Worm (Caenorhabditis elegans): ENCODE data around the gene ZK742.4.
A peak's percentile ranks its signal among the peaks of the same experiment; 100 is the strongest.

Gene ZK742.4

ce11 chrV:7826362-7826761 is 14.8 kb upstream of the ZK742.4 start:
- TF ChIP-seq dsc-1 (tag; optimal IDR thresholded peaks at IDR 0.05) (peak; percentile 49), ces-1 (GFP tag; optimal IDR thresholded peaks at IDR 0.05) (no peak), rnt-1 (tag; optimal IDR thresholded peaks at IDR 0.05) (peak; percentile 54)

DNA sequence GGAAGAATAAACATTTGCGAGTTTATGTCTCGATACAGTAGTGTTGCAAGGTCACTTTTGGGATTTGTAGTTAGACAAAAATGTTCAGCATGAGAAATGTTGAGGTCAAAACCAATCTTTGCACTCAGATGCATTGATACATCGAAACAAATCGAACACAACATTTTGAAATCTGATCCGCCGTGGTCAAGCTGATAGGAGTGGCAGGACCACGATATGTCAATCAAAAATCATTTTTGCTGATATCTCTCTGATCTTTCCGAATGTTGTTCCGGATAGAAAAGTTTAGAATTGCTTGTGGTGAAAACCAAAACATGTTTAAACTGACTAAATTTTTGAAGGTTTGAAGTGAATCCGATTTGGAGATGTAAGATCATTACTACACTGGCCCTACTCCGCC is 14.2 kb upstream of the ZK742.4 start:
- TF ChIP-seq ceh-90 (tag; optimal IDR thresholded peaks at IDR 0.05) (no peak), ceh-88 (GFP tag; IDR thresholded peaks at IDR 0.05) (no peak)

- no peak for TF ChIP-seq ets-5 (GFP tag; IDR thresholded peaks at IDR 0.05)
- TF ChIP-seq pax-3 (tag; optimal IDR thresholded peaks at IDR 0.05), result no peak
- TF ChIP-seq ceh-8 (GFP tag; optimal IDR thresholded peaks at IDR 0.05), result no peak
- peak; percentile 70 for TF ChIP-seq dsc-1 (tag; optimal IDR thresholded peaks at IDR 0.05)
- TF ChIP-seq ceh-82 (tag; optimal IDR thresholded peaks at IDR 0.05), result no peak
- TF ChIP-seq unc-30 (tag; optimal IDR thresholded peaks at IDR 0.05), result no peak
- no peak for TF ChIP-seq nhr-85 (tag)
- TF ChIP-seq sup-37 (GFP tag; optimal IDR thresholded peaks at IDR 0.05), result no peak
- TF ChIP-seq isw-1 (GFP tag; IDR thresholded peaks at IDR 0.05), result no peak
- TF ChIP-seq blmp-1 (tag; optimal IDR thresholded peaks at IDR 0.05), result no peak
- TF ChIP-seq nhr-20 (tag; optimal IDR thresholded peaks at IDR 0.05), result no peak
- TF ChIP-seq ceh-88 (GFP tag; IDR thresholded peaks at IDR 0.05), result no peak
- no peak for TF ChIP-seq efl-1 (optimal IDR thresholded peaks at IDR 0.05)
- peak in 1 of 2 experiments; percentile 72 for TF ChIP-seq efl-1 (GFP tag; optimal IDR thresholded peaks at IDR 0.05 in 1 of 2)
- no peak for TF ChIP-seq irx-1 (tag; optimal IDR thresholded peaks at IDR 0.05)
- no peak for TF ChIP-seq tbx-2 (tag; optimal IDR thresholded peaks at IDR 0.05)
These were observed 12.5 kb upstream of the ZK742.4 start for ce11 chrV:7824138-7824537.

DNA sequence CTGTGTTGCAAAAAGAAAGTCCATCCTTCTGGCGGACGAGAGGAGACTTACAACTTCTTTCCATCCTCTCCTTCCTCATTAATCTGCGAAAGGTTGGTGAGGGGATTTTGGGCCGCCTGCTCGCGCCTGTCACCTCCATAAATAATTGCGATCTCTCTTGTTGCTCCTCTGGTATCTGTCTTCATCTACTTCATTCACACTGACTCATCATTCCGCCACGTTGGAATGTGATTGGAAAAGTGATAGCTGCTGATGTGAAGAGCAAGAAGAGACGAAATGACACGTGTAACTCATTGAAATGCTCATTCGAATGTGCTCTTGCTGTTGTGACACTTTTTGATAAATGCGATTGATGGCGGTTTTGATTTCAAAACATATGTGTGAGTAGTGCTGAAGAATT is 11.1 kb upstream of the ZK742.4 start:
- TF ChIP-seq jun-1 (tag; optimal IDR thresholded peaks at IDR 0.05), result no peak
- no peak for TF ChIP-seq irx-1 (tag; optimal IDR thresholded peaks at IDR 0.05)
- TF ChIP-seq F16B12.6 (tag; optimal IDR thresholded peaks at IDR 0.05), result no peak
- TF ChIP-seq ets-5 (GFP tag; IDR thresholded peaks at IDR 0.05), result no peak
- peak; percentile 49 for TF ChIP-seq dsc-1 (tag; optimal IDR thresholded peaks at IDR 0.05)
- TF ChIP-seq C34B4.2 (tag; optimal IDR thresholded peaks at IDR 0.05), result no peak
- TF ChIP-seq Y116A8C.19 (tag; optimal IDR thresholded peaks at IDR 0.05; ENCODE audit: borderline replicate concordance), result no peak
- TF ChIP-seq pag-3 (tag; optimal IDR thresholded peaks at IDR 0.05; ENCODE audit: borderline replicate concordance, insufficient read depth), result no peak
- no peak for TF ChIP-seq zag-1 (tag; optimal IDR thresholded peaks at IDR 0.05)
- TF ChIP-seq sptf-1 (tag; optimal IDR thresholded peaks at IDR 0.05), result no peak
- no peak for TF ChIP-seq ceh-90 (tag; optimal IDR thresholded peaks at IDR 0.05)
- peak; percentile 56 for TF ChIP-seq ztf-4 (tag; optimal IDR thresholded peaks at IDR 0.05)
- no peak for TF ChIP-seq nhr-90 (tag; optimal IDR thresholded peaks at IDR 0.05; ENCODE audit: poor library complexity)
- TF ChIP-seq unc-86 (tag; optimal IDR thresholded peaks at IDR 0.05), result no peak
- peak; percentile 33 for TF ChIP-seq mef-2 (tag; optimal IDR thresholded peaks at IDR 0.05)
- no peak for TF ChIP-seq fkh-8 (tag; optimal IDR thresholded peaks at IDR 0.05)
- no peak for TF ChIP-seq lin-35 (GFP tag; optimal IDR thresholded peaks at IDR 0.05)
- no peak for TF ChIP-seq snpc-4 (tag; optimal IDR thresholded peaks at IDR 0.05)
- no peak for TF ChIP-seq egl-27 (tag; optimal IDR thresholded peaks at IDR 0.05)
- TF ChIP-seq aha-1 (tag; optimal IDR thresholded peaks at IDR 0.05), result no peak
- TF ChIP-seq C04F5.9 (tag; optimal IDR thresholded peaks at IDR 0.05), result no peak
- TF ChIP-seq ztf-11 (tag; optimal IDR thresholded peaks at IDR 0.05), result no peak
- no peak for TF ChIP-seq elt-2 (tag; optimal IDR thresholded peaks at IDR 0.05)
- no peak for TF ChIP-seq fkh-10 (GFP tag; optimal IDR thresholded peaks at IDR 0.05)
- no peak for TF ChIP-seq alr-1 (tag; optimal IDR thresholded peaks at IDR 0.05; ENCODE audit: borderline replicate concordance)
- peak; percentile 46 for TF ChIP-seq unc-130 (tag; optimal IDR thresholded peaks at IDR 0.05)
- no peak for TF ChIP-seq efl-1 (optimal IDR thresholded peaks at IDR 0.05)
- TF ChIP-seq efl-1 (GFP tag; optimal IDR thresholded peaks at IDR 0.05 in 1 of 2), result no peak
- TF ChIP-seq mab-9 (GFP tag; IDR thresholded peaks at IDR 0.05), result no peak
- peak; percentile 31 to 45 for TF ChIP-seq lsy-2 (tag; optimal IDR thresholded peaks at IDR 0.05)
- no peak for TF ChIP-seq nhr-84 (tag; optimal IDR thresholded peaks at IDR 0.05)
- no peak for TF ChIP-seq tlp-1 (tag; optimal IDR thresholded peaks at IDR 0.05)
- no peak for TF ChIP-seq nhr-77 (tag; optimal IDR thresholded peaks at IDR 0.05)
- TF ChIP-seq nhr-19 (GFP tag; conservative IDR thresholded peaks at IDR 0.05), result peak; percentile 47
- no peak for TF ChIP-seq lin-13 (GFP tag; optimal IDR thresholded peaks at IDR 0.05)
